Fruit fly (Drosophila melanogaster): Measurements from ENCODE around the gene Dnaaf4.

The Dnaaf4 gene

DNA sequence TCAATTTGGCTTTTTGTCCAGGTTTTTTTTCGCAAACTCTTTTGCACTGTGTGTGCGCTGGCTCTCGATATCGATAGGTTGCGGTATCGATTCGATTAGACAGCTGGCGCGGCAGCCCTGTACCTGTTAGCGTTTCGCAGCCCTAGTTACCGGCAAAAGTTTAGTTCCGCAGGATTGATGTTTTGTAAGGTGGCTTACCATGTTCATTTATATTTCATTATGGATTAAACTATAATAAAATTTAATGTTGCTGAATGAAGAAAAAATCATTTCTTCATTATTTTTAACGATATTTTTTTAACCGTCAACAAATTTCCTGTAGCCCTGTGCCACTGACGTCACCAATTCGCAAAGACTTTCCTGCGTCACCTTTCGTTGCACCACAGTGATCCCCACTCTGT is 15.0 kb downstream of the Dnaaf4 start, which contains the start of gene Reps:
Reps (minus strand) TSS at position 84 of the 401 bp plus-strand sequence.
- peak; percentile 95 for TF ChIP-seq noc (tag; optimal IDR thresholded peaks at IDR 0.05)

DNA sequence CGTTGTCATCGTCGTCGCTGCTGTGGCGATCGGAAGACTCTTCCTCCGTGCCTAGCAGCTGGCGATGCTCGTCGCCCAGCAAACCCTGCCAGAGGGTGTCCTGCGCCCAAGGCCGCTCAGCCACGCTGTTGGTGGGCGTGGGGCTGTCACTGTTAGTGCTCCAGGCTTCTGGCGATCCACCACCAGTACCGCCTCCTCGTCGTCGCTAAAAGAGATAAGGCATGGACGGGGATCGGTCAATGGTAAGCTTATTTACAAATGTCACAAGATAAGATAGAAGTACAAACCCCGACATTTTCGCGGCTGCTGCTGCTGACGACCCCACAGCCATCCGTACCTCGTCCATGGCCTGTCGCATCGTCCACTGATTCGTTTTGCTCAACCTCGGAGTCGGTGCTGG is 16.2 kb downstream of the Dnaaf4 start:
- TF ChIP-seq noc (tag; optimal IDR thresholded peaks at IDR 0.05): no peak

DNA sequence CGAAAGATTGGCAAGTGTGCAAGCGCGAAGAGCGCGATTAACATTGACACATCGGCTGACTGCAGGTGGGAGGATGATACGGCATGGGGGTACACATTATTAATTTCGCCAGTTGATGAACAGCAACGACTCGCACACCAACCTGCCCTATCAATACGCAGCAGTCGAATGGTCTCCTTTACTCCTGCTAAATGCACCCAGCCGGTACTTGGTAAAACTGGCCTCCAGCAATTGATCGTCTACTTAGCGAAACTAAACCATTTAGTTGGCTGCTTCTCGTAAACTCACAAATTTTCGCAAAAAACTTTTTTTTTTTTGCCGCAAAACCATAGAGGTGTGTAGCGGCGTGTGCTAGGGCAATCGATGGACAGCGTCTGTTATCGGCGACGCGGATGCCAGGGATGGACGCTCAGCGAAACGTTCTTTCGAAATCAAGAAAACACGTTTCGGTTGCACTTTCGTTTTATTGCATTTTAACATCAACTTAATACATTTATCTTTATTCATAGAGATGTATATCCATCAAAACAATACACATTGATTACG is 20.9 kb downstream of the Dnaaf4 start, which contains the start of gene Ge-1:
Ge-1 (minus strand) TSS at position 373 of the 546 bp plus-strand sequence.
- TF ChIP-seq noc (tag; optimal IDR thresholded peaks at IDR 0.05): no peak

DNA sequence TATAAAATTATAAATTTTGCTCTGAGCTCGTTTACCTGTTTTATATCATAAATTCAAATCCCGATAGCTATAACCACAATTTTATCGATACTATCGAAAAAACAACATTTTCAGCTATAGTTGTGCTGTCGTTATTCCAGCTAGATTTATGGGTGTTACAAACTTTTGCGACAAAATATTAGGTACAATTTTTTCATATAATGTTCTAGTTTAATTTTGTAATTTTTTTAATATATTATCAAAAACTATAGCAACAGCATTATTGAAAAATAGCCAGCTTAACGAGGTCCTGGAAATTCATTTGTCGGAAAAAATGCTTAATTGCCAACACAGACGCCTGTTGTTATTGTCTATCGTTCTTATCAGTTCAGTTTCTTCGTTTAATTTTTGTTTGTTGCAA is 30.4 kb downstream of the Dnaaf4 start, which contains the start of gene Wdr59:
Wdr59 (plus strand) TSS at position 334 of the 400 bp plus-strand sequence.
- TF ChIP-seq noc (tag; optimal IDR thresholded peaks at IDR 0.05): no peak

DNA sequence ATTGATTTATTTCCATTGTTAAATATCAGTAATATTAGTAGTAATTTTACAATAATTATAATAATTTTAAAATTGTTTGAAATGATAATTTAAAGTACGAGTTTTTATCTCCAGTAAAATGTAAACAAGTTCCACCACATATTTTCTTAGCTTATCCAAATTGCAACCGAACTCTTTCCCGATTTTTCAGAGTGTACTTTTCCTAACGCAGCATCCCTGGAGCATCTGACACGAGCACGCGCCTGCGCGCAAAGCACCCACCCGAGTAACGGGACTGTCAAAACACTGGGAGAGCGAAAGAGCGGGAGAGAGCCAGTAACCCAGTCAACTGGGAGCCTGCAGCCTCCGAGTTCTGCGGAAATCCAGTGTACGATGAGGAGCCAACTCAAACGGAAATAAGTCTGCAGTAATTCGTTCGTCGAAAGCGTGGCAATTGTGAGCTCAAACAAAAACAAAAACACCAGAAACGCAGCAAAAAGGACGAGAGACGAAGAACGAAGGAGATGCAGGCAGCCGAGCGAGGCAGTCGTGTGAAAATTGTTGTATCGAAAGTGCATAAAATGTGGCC is 35.1 kb downstream of the Dnaaf4 start, which contains the start of gene CG16854:
CG16854 (plus strand) TSS at position 365 of the 568 bp plus-strand sequence.
- no peak for TF ChIP-seq noc (tag; optimal IDR thresholded peaks at IDR 0.05)

DNA sequence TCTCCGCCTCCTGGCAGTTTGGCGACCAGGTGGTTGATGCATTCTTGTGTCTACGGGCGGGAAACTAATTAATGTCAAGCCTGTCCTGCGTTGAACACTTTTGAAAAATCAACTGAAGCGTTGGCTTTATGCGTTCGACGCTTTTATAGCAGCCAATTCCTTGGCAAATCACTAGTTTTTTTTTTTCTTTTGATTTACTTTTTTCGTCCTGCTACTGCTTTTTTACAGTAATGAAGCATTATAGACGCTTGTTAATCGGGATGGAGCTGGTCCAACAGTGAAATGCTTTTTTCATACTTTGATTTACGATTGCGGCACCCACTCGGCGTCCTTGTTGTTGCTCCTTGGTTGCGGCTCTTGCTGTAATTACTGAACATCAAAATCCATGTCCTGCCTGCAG is 36.4 kb downstream of the Dnaaf4 start, which contains the start of gene AstCC:
AstCC (minus strand) TSS at position 101 of the 400 bp plus-strand sequence.
- no peak for TF ChIP-seq noc (tag; optimal IDR thresholded peaks at IDR 0.05)

DNA sequence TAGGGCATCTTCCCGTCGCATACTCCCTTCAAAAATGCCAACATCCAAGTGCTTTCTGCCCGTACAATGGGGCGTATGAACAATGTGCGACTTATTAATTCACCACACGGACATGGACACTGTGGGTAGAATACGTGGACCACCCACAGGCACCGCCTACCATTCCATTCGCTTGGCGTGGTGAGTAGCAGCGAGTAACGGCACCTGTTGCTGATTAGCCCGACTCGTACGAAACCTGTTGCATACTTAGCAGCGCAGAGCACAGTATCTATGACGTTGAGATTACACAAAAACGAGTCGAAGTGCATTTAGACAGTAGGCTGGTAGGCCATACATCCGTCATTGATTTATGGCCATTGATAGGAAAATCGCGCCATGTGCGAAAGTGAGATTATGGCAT is 39.5 kb downstream of the Dnaaf4 start:
- no peak for TF ChIP-seq noc (tag; optimal IDR thresholded peaks at IDR 0.05)

DNA sequence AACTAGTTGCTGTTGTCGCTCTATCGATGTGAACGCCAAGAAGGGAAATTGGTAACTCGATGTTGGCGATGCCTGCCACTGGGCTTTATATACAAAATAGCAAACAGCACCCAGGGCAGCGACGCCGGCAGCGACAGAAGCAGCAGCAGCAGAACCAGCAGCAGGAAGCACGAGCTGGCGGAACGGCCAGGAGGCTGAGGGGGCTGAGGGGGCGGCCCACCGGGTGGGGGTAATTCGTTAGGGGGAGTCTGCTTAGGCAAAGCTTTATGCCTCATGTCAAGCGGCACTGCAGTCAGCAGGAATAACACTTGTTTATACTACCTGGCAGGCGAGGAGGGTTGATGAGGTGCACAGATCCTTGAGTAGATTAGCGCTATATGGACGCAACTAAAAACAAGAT is 40.2 kb downstream of the Dnaaf4 start, which contains the start of gene AstC:
AstC (minus strand) TSS at position 63 of the 400 bp plus-strand sequence.
- TF ChIP-seq noc (tag; optimal IDR thresholded peaks at IDR 0.05): no peak

DNA sequence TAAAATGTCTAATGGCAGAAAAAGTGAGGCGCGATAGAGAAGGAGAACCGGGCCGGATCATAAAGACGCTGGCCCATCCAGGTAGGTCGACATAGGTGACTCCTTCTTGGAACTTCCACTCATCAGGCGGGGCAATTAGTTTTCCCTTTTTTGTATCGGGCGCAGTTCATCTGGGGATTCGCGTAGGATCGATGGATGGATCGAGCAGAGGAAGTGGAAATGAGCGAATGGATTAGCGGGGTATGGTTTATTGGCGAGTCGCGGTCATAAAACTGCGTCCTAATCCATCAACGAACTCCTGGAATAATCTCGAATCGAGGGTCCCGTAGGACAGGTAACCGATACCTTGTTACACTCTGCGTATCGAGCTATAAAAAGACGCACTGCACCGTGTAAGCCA is 46.4 kb downstream of the Dnaaf4 start, which contains the start of gene CG43725:
CG43725 (plus strand) TSS at position 400 of the 400 bp plus-strand sequence.
- TF ChIP-seq noc (tag; optimal IDR thresholded peaks at IDR 0.05): no peak

DNA sequence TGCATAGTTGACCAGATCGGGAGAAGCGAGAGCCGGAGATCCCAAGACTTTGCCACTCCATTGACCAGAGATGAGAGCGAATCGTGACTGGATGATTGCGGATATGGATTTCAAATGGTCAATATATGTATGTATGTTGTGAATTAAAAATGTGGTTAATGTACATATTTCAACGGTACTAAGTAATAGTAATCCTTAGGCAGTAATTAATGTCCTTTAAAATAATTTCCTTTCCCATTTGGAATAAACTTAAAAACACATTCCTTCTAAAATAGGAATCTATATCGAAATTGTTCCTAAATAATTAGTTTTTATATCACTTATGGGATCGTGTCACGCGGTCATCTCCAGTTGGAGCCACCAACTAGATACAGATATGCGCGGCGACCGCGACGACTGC is 47.6 kb downstream of the Dnaaf4 start:
- TF ChIP-seq noc (tag; optimal IDR thresholded peaks at IDR 0.05): no peak

DNA sequence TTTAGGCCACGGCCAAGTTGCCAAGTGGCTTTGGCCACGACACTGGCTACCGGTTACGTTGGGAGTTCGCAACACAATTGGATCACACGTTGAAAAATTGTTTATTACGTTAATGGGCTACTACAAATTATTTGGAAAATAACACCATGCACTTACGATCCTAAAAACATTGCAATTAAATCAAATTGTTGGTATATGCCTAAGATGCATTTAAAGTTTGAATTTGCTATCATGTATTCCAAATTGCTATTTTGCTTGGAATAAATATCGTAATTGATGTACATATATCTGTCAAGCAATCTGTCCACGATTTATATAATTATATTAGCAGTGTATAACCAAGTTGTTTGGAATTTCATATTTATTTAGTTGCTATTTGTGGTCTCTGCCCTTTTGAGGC is 48.6 kb downstream of the Dnaaf4 start:
- no peak for TF ChIP-seq noc (tag; optimal IDR thresholded peaks at IDR 0.05)

DNA sequence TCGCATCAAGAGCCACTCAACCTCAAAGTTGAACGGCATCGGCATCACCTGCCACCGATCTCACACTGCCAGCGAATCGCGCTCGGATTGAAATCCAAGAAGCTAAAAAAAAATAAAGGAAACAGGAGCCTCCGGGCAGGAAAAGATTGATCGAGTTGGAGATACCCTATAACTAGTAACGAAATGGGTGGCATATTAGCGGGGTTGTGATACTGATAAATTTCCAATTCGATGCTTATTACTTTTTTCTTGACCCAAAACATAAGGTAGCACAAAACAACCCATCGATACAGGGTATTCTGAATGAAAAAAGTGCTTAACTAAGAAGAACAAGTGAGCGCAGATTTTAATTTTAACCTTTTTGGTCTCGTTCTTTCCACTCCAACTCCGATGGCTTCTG is 49.3 kb downstream of the Dnaaf4 start:
- no peak for TF ChIP-seq noc (tag; optimal IDR thresholded peaks at IDR 0.05)

DNA sequence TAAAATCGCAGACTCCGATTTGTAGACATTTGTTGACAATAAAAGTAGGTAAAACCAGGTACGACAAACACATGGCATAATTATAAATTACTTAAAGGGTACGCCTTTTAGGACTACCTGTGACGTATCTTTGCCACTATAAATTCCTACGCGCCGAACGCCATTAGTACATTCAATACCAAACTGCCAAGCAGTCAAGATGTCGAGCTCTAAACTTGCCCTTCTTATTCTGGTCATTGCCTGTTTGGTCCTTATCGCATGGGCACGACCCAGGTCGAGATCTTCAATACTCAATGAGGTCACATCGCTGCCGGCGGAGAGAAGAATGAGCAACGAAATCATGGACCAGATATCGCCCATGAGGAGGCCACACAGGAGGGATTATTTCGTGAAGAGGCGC is 50.7 kb downstream of the Dnaaf4 start, which contains the start of gene CG14915:
CG14915 (plus strand) TSS at position 166 of the 400 bp plus-strand sequence.
- TF ChIP-seq noc (tag; optimal IDR thresholded peaks at IDR 0.05): no peak
